Worm (Caenorhabditis elegans) whole organism, late embryonic: Measurements from ENCODE around the gene C34H4.2.
A peak's percentile ranks its signal among the peaks of the same experiment; 100 is the strongest.

ENCODE experiments used
- C38D4.7 ChIP-seq: fragments of 200-800 bp; sonication (Bioruptor generic); optimal IDR thresholded peaks from 2 replicates; lab custom pipeline; 2018; ENCODE audit warnings: mild to moderate bottlenecking, missing genetic modification characterization, moderate library complexity, missing compliant biosample characterization
- K09A11.1 ChIP-seq: sonication (generic microtip); optimal IDR thresholded peaks from 2 replicates; lab custom pipeline; 2017; ENCODE audit warnings: antibody characterized with exemption, mild to moderate bottlenecking, missing genetic modification characterization, missing compliant biosample characterization; ENCODE audit not compliant: insufficient read depth
- T23F11.4 ChIP-seq: fragments of 200-800 bp; sonication (Bioruptor generic); optimal IDR thresholded peaks from 2 replicates; lab custom pipeline; 2018; ENCODE audit warnings: mild to moderate bottlenecking, missing genetic modification characterization, missing compliant biosample characterization
- Y22D7AL.16 ChIP-seq: sonication (generic microtip); optimal IDR thresholded peaks from 2 replicates; lab custom pipeline; 2016; ENCODE audit warnings: missing genetic modification characterization, missing compliant biosample characterization
- ahr-1 ChIP-seq: sonication (generic microtip); optimal IDR thresholded peaks from 2 replicates; lab custom pipeline; 2016; ENCODE audit warnings: missing genetic modification characterization, missing compliant biosample characterization
- ceh-14 ChIP-seq: sonication (generic microtip); optimal IDR thresholded peaks from 2 replicates; lab custom pipeline; 2016; ENCODE audit warnings: missing genotype, missing genetic modification characterization, missing compliant biosample characterization
- ceh-18 ChIP-seq: sonication (generic microtip); optimal IDR thresholded peaks from 2 replicates; lab custom pipeline; 2016; ENCODE audit warnings: missing genetic modification characterization, missing compliant biosample characterization
- ceh-19 ChIP-seq: fragments of 200-800 bp; sonication (Bioruptor generic); optimal IDR thresholded peaks from 2 replicates; lab custom pipeline; 2018; ENCODE audit warnings: mild to moderate bottlenecking, missing genetic modification characterization, missing compliant biosample characterization
- ceh-2 ChIP-seq: sonication (generic microtip); optimal IDR thresholded peaks from 2 replicates; lab custom pipeline; 2016; ENCODE audit warnings: missing genotype, missing genetic modification characterization, missing compliant biosample characterization
- ceh-22 ChIP-seq: sonication (generic microtip); optimal IDR thresholded peaks from 2 replicates; lab custom pipeline; 2017; ENCODE audit warnings: missing biosample characterization, missing genetic modification characterization
- ceh-30 ChIP-seq: fragments of 150-350 bp; optimal IDR thresholded peaks from 2 replicates; lab custom pipeline; 2014; ENCODE audit warnings: missing biosample characterization, missing genetic modification characterization
- ceh-34 ChIP-seq: sonication (generic microtip); optimal IDR thresholded peaks from 2 replicates; lab custom pipeline; 2016; ENCODE audit warnings: mild to moderate bottlenecking, missing genetic modification characterization, missing compliant biosample characterization
- ceh-48 ChIP-seq: sonication (generic microtip); optimal IDR thresholded peaks from 2 replicates; lab custom pipeline; 2016; ENCODE audit warnings: missing genetic modification characterization, inconsistent platforms, missing compliant biosample characterization
- ceh-9 ChIP-seq: sonication (generic microtip); optimal IDR thresholded peaks from 2 replicates; lab custom pipeline; 2016; ENCODE audit warnings: mild to moderate bottlenecking, missing genetic modification characterization, inconsistent platforms, missing compliant biosample characterization
- che-1 ChIP-seq: sonication (generic microtip); optimal IDR thresholded peaks from 2 replicates; lab custom pipeline; 2016; ENCODE audit warnings: mild to moderate bottlenecking, missing genetic modification characterization, missing compliant biosample characterization
- dmd-4 ChIP-seq: sonication (generic microtip); optimal IDR thresholded peaks from 2 replicates; lab custom pipeline; 2016; ENCODE audit warnings: borderline replicate concordance, missing genetic modification characterization, missing compliant biosample characterization
- dve-1 ChIP-seq: sonication (generic microtip); optimal IDR thresholded peaks from 2 replicates; lab custom pipeline; 2017; ENCODE audit warnings: antibody characterized with exemption, mild to moderate bottlenecking, missing genetic modification characterization, missing compliant biosample characterization
- elt-4 ChIP-seq: sonication (generic microtip); optimal IDR thresholded peaks from 2 replicates; lab custom pipeline; 2016; ENCODE audit warnings: missing genetic modification characterization, missing compliant biosample characterization
- ets-4 ChIP-seq: sonication (generic microtip); optimal IDR thresholded peaks from 2 replicates; lab custom pipeline; 2016; ENCODE audit warnings: missing genetic modification characterization, missing compliant biosample characterization
- eyg-1 ChIP-seq: sonication (generic microtip); optimal IDR thresholded peaks from 2 replicates; lab custom pipeline; 2016; ENCODE audit warnings: missing genotype, missing genetic modification characterization, missing compliant biosample characterization
- fax-1 ChIP-seq: sonication (generic microtip); optimal IDR thresholded peaks from 2 replicates; lab custom pipeline; 2016; ENCODE audit warnings: missing genotype, missing genetic modification characterization, missing compliant biosample characterization
- hlh-30 ChIP-seq: sonication (generic microtip); optimal IDR thresholded peaks from 2 replicates; lab custom pipeline; 2017; ENCODE audit warnings: antibody characterized with exemption, missing genetic modification characterization, missing compliant biosample characterization; ENCODE audit not compliant: insufficient read depth
- hlh-6 ChIP-seq: sonication (generic microtip); optimal IDR thresholded peaks from 2 replicates; lab custom pipeline; 2016; ENCODE audit warnings: missing genotype, missing genetic modification characterization, missing compliant biosample characterization
- lin-11 ChIP-seq: fragments of 200-800 bp; sonication (Bioruptor generic); optimal IDR thresholded peaks from 2 replicates; lab custom pipeline; 2018; ENCODE audit warnings: mild to moderate bottlenecking, missing genetic modification characterization, missing compliant biosample characterization
- mec-3 ChIP-seq: sonication (generic microtip); optimal IDR thresholded peaks from 2 replicates; lab custom pipeline; 2016; ENCODE audit warnings: borderline replicate concordance, missing genetic modification characterization, missing compliant biosample characterization
- nfya-1 ChIP-seq: sonication (generic microtip); optimal IDR thresholded peaks from 2 replicates; lab custom pipeline; 2017; ENCODE audit warnings: missing genetic modification characterization, mild to moderate bottlenecking, missing compliant biosample characterization, antibody characterized with exemption, moderate library complexity
- ref-2 ChIP-seq: sonication (generic microtip); optimal IDR thresholded peaks from 2 replicates; lab custom pipeline; 2016; ENCODE audit warnings: missing genetic modification characterization, missing compliant biosample characterization
- rnt-1 ChIP-seq: sonication (generic microtip); optimal IDR thresholded peaks from 2 replicates; lab custom pipeline; 2016; ENCODE audit warnings: missing genetic modification characterization, missing compliant biosample characterization
- sdc-2 ChIP-seq: sonication (generic microtip); optimal IDR thresholded peaks from 2 replicates; lab custom pipeline; 2016; ENCODE audit warnings: missing genotype, missing genetic modification characterization, missing compliant biosample characterization
- sox-2 ChIP-seq: fragments of 200-800 bp; sonication (Bioruptor generic); IDR thresholded peaks from 2 replicates; pipeline ENCODE4 v1.3.6; 2022; ENCODE audit warnings: missing genetic modification reagents, missing genetic modification characterization, missing compliant biosample characterization
- sox-4 ChIP-seq: sonication (generic microtip); optimal IDR thresholded peaks from 2 replicates; lab custom pipeline; 2017; ENCODE audit warnings: mild to moderate bottlenecking, missing genetic modification characterization, inconsistent platforms, missing compliant biosample characterization
- tbx-7 ChIP-seq: sonication (generic microtip); optimal IDR thresholded peaks from 2 replicates; lab custom pipeline; 2016; ENCODE audit warnings: missing genotype, missing genetic modification characterization, missing compliant biosample characterization
- unc-3 ChIP-seq, 2 experiments: fragments of 200-800 bp in 1 of 2; sonication (Bioruptor generic) in 1 of 2; sonication (generic microtip) in 1 of 2; conservative IDR thresholded peaks in 1 of 2; optimal IDR thresholded peaks in 1 of 2; 2 replicates each; pipeline versions ENCODE4 v1.3.6 to Lab custom; 2016 to 2022; ENCODE audit warnings: missing compliant biosample characterization in 2 of 2, missing genetic modification characterization in 2 of 2, missing genetic modification reagents in 1 of 2
- unc-42 ChIP-seq: sonication (generic microtip); optimal IDR thresholded peaks from 2 replicates; lab custom pipeline; 2016; ENCODE audit warnings: missing genotype, missing genetic modification characterization, missing compliant biosample characterization
- unc-86 ChIP-seq: sonication (generic microtip); optimal IDR thresholded peaks from 2 replicates; lab custom pipeline; 2016; ENCODE audit warnings: missing genetic modification characterization, missing compliant biosample characterization
- zip-5 ChIP-seq: sonication (generic microtip); optimal IDR thresholded peaks from 2 replicates; lab custom pipeline; 2016; ENCODE audit warnings: missing genetic modification characterization, missing compliant biosample characterization

The C34H4.2 gene

ce11 chrIV:1553195-1553918 is at the start of gene C34H4.2:
Gene C34H4.2, plus strand, starts transcription at chrIV:1553752.
- TF ChIP-seq nfya-1 (tag; lab: Kevin White, UChicago) (no peak), C38D4.7 (GFP tag; lab: Kevin White, UChicago) (no peak), elt-4 (tag; lab: Kevin White, UChicago) (no peak), fax-1 (no peak), ceh-9 (tag; lab: Kevin White, UChicago) (no peak), ref-2 (tag; lab: Kevin White, UChicago) (no peak), unc-42 (tag; lab: Kevin White, UChicago) (no peak), sdc-2 (tag; lab: Kevin White, UChicago) (no peak), ceh-19 (GFP tag; lab: Kevin White, UChicago) (no peak), ceh-2 (no peak), sox-4 (tag; lab: Kevin White, UChicago) (no peak), ceh-22 (tag; lab: Kevin White, UChicago) (no peak), unc-86 (tag; lab: Kevin White, UChicago) (no peak)

ce11 chrIV:1510241-1510640 is 43.3 kb upstream of the C34H4.2 start, which contains the start of gene txt-4:
Gene txt-4, plus strand, starts transcription at chrIV:1510564.
- TF ChIP-seq K09A11.1 (tag; lab: Kevin White, UChicago) (no peak), ceh-34 (tag; lab: Kevin White, UChicago) (no peak), ceh-30 (tag; lab: Kevin White, UChicago) (no peak), dve-1 (tag; lab: Kevin White, UChicago) (no peak), lin-11 (tag; lab: Kevin White, UChicago) (no peak), zip-5 (no peak)
- TF ChIP-seq, all 69 proteins: peak for 0

- TF ChIP-seq elt-4 (tag; lab: Kevin White, UChicago) = no peak
- no peak for TF ChIP-seq ahr-1 (tag; lab: Kevin White, UChicago)
- TF ChIP-seq ets-4 = no peak
- TF ChIP-seq hlh-6 (tag; lab: Kevin White, UChicago) = no peak
- TF ChIP-seq ceh-30 (tag; lab: Kevin White, UChicago) = no peak
- TF ChIP-seq ref-2 (tag; lab: Kevin White, UChicago) = no peak
- no peak for TF ChIP-seq ceh-22 (tag; lab: Kevin White, UChicago)
- TF ChIP-seq dmd-4 = no peak
- TF ChIP-seq T23F11.4 (GFP tag; lab: Kevin White, UChicago) = no peak
- no peak for TF ChIP-seq ceh-18 (tag; lab: Kevin White, UChicago)
- no peak for TF ChIP-seq ceh-34 (tag; lab: Kevin White, UChicago)
- no peak for TF ChIP-seq rnt-1
- TF ChIP-seq Y22D7AL.16 = no peak
- no peak for TF ChIP-seq ceh-48 (tag; lab: Kevin White, UChicago)
- TF ChIP-seq unc-42 (tag; lab: Kevin White, UChicago) = no peak
- TF ChIP-seq, all 69 proteins: peak for 0
Observed at ce11 chrIV:1512944-1513343, 40.6 kb upstream of the C34H4.2 start.

ce11 chrIV:1514415-1514814 is 39.1 kb upstream of the C34H4.2 start:
- TF ChIP-seq ceh-34 (tag; lab: Kevin White, UChicago) = peak; percentile 4
- no peak for TF ChIP-seq sox-2 (GFP tag; lab: Robert Waterston, UW)
- TF ChIP-seq che-1 (tag; lab: Kevin White, UChicago) = peak; percentile 14
- peak; percentile 37 for TF ChIP-seq hlh-30 (tag; lab: Kevin White, UChicago)
- TF ChIP-seq eyg-1 (tag; lab: Kevin White, UChicago) = no peak
- TF ChIP-seq ref-2 (tag; lab: Kevin White, UChicago) = no peak
- TF ChIP-seq ceh-14 = no peak
- peak; percentile 1 for TF ChIP-seq sox-4 (tag; lab: Kevin White, UChicago)
- TF ChIP-seq unc-3 (GFP tag; conservative IDR thresholded peaks at IDR 0.05; lab: Robert Waterston, UW) = 0 out of 2 replicates have a peak, but pooled peaks have one; percentile 31
- TF ChIP-seq unc-3 (tag; optimal IDR thresholded peaks at IDR 0.05; lab: Kevin White, UChicago) = no peak
- no peak for TF ChIP-seq tbx-7
- TF ChIP-seq mec-3 (tag; lab: Kevin White, UChicago) = no peak
